Fruit fly (Drosophila melanogaster) Kc167 (cell line): ENCODE results near the gene Sec15.

Source experiments
- Sin3A ChIP-seq: fragments of >200 bp; optimal IDR thresholded peaks from 2 replicates; lab custom pipeline; 2018; ENCODE audit warnings: missing external identifiers
- insv ChIP-seq: fragments of >200 bp; optimal IDR thresholded peaks from 3 replicates; lab custom pipeline; 2018; ENCODE audit warnings: missing external identifiers
- psq ChIP-seq: fragments of >200 bp; optimal IDR thresholded peaks from 2 replicates; lab custom pipeline; 2017; ENCODE audit warnings: missing external identifiers

DNA sequence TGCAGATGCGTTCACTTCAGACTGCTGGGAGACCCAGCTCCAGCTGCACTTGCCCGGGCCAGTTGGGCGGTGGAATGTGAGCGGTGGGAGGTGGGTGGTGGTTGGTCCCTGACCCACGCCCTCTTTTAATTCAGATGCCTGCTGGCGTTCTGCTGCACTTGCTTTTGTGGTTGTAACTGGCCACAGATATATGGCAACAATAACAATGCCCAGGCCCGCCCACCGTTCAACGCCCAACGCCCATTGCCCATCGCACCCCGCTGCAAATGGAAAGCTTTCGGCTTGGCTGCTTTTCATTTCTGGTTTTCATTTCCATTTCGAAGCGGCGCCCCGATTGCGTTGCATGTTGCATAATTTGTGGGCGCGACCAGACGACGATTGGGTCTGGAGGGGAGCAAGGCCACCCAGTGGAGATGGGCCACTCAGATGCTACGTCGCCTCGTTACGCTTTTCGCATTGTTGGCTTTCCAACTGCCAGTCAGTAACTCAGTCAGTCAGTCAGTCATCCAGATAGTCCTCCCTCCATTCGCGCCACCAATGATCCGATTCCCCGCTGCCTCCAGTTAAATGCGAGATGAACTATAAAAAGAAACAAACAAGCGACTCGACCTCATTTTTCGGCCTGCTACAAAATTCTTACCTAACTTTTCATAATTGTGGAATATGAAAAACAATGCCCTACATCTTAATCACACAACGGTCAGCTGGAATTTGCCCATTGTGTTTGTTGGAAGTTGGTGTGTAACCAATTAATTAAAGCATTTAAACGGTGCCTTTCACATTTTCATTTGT, 17.3 kb downstream of the Sec15 start:
- TF ChIP-seq Sin3A (lab: Kevin White, UChicago) (no peak), insv (lab: Kevin White, UChicago) (no peak), psq (lab: Kevin White, UChicago) (no peak)
